Fruit fly (Drosophila melanogaster) whole organism, prepupa: ENCODE measurements around the gene Sirt7.

Experiments used
- CG6808 ChIP-seq: fragments of 200-800 bp; sonication (Bioruptor generic); optimal IDR thresholded peaks from 3 replicates; lab custom pipeline; 2017; ENCODE audit warnings: missing biosample characterization, missing genetic modification characterization, mild to moderate bottlenecking, moderate library complexity, missing genetic modification reagents
- CG7368 ChIP-seq: fragments of 200-800 bp; sonication (Bioruptor generic); optimal IDR thresholded peaks from 3 replicates; lab custom pipeline; 2016; ENCODE audit warnings: missing biosample characterization, missing genetic modification characterization
- Eip78C ChIP-seq: fragments of 200-800 bp; sonication (Bioruptor generic); peaks from one replicate; lab custom pipeline; 2016; ENCODE audit warnings: missing biosample characterization, missing genetic modification characterization
- Gug ChIP-seq: fragments of 200-800 bp; sonication (Bioruptor generic); IDR thresholded peaks from 2 replicates; pipeline ENCODE4 v1.3.6; 2022; ENCODE audit warnings: missing biosample characterization, missing genetic modification characterization
- Hr4 ChIP-seq: fragments of 200-800 bp; sonication (Bioruptor generic); optimal IDR thresholded peaks from 3 replicates; lab custom pipeline; 2016; ENCODE audit warnings: missing biosample characterization, missing genetic modification characterization
- esn ChIP-seq: fragments of 200-800 bp; sonication (Bioruptor generic); optimal IDR thresholded peaks from 2 replicates; lab custom pipeline; 2016; ENCODE audit warnings: missing biosample characterization, mild to moderate bottlenecking, missing genetic modification characterization, moderate library complexity
- fd85E ChIP-seq: fragments of 200-800 bp; sonication (Bioruptor generic); optimal IDR thresholded peaks from 3 replicates; lab custom pipeline; 2016; ENCODE audit warnings: missing biosample characterization, missing genetic modification characterization
- fkh ChIP-seq: fragments of 200-800 bp; sonication (Bioruptor generic); optimal IDR thresholded peaks from 3 replicates; lab custom pipeline; 2017; ENCODE audit warnings: missing biosample characterization, mild to moderate bottlenecking, missing genetic modification characterization, moderate library complexity
- net ChIP-seq: fragments of 200-800 bp; sonication (Bioruptor generic); optimal IDR thresholded peaks from 3 replicates; lab custom pipeline; 2016; ENCODE audit warnings: missing biosample characterization, missing genetic modification characterization
- vri ChIP-seq: fragments of 200-800 bp; sonication (Bioruptor generic); optimal IDR thresholded peaks from 3 replicates; lab custom pipeline; 2016; ENCODE audit warnings: missing biosample characterization, mild to moderate bottlenecking, missing genetic modification characterization

- TF ChIP-seq CG7368 (no peak), Eip78C (GFP tag; lab: Kevin White, UChicago) (no peak), CG6808 (GFP tag; lab: Kevin White, UChicago) (no peak), Hr4 (no peak), fd85E (no peak), Gug (GFP tag; lab: Robert Waterston, UW) (0 out of 2 replicates have a peak, but pooled peaks have one; percentile 12), fkh (no peak), vri (GFP tag; lab: Kevin White, UChicago) (no peak), net (GFP tag; lab: Kevin White, UChicago) (no peak), esn (GFP tag; lab: Kevin White, UChicago) (no peak)
Measured at dm6 chr3R:29089662-29090007, 33.9 kb downstream of the Sirt7 start.
